Worm (Caenorhabditis elegans) whole organism, mixed stage, embryonic: ENCODE data around the gene lsy-2.

ENCODE experiments used
- M03D4.4 ChIP-seq: sonication (generic microtip); optimal IDR thresholded peaks from 2 replicates; lab custom pipeline; 2017; ENCODE audit warnings: mild to moderate bottlenecking, missing genetic modification characterization, missing compliant biosample characterization
- bed-3 ChIP-seq: fragments of 200-800 bp; sonication (Bioruptor generic); optimal IDR thresholded peaks from 3 replicates; lab custom pipeline; 2018; ENCODE audit warnings: mild to moderate bottlenecking, missing genetic modification characterization, moderate library complexity, missing compliant biosample characterization
- blmp-1 ChIP-seq: fragments of 150-350 bp; optimal IDR thresholded peaks from 2 replicates; lab custom pipeline; 2014; ENCODE audit warnings: missing biosample characterization, missing genetic modification characterization
- ceh-39 ChIP-seq: fragments of 150-350 bp; optimal IDR thresholded peaks from 2 replicates; lab custom pipeline; 2014; ENCODE audit warnings: missing biosample characterization, missing genetic modification characterization
- ceh-43 ChIP-seq: fragments of 200-800 bp; sonication (Bioruptor generic); optimal IDR thresholded peaks from 2 replicates; lab custom pipeline; 2018; ENCODE audit warnings: mild to moderate bottlenecking, missing genetic modification characterization, moderate library complexity, missing compliant biosample characterization
- ces-1 ChIP-seq: fragments of 150-350 bp; optimal IDR thresholded peaks from 2 replicates; lab custom pipeline; 2014; ENCODE audit warnings: missing biosample characterization, missing genetic modification reagents, missing genetic modification characterization
- cnd-1 ChIP-seq: fragments of 200-800 bp; sonication (Bioruptor generic); optimal IDR thresholded peaks from 2 replicates; lab custom pipeline; 2018; ENCODE audit warnings: mild to moderate bottlenecking, missing genetic modification characterization, missing compliant biosample characterization
- drap-1 ChIP-seq: fragments of 200-800 bp; sonication (Bioruptor generic); optimal IDR thresholded peaks from 3 replicates; lab custom pipeline; 2018; ENCODE audit warnings: mild to moderate bottlenecking, missing genetic modification characterization, missing compliant biosample characterization
- elt-1 ChIP-seq: sonication (generic microtip); optimal IDR thresholded peaks from 2 replicates; lab custom pipeline; 2017; ENCODE audit warnings: missing genetic modification characterization, mild to moderate bottlenecking, missing compliant biosample characterization, antibody characterized with exemption, moderate library complexity, borderline replicate concordance; ENCODE audit not compliant: insufficient read depth
- flh-1 ChIP-seq: fragments of 200-800 bp; sonication (Bioruptor generic); optimal IDR thresholded peaks from 2 replicates; lab custom pipeline; 2018; ENCODE audit warnings: mild to moderate bottlenecking, missing genetic modification characterization, moderate library complexity, missing compliant biosample characterization
- hlh-1 ChIP-seq: fragments of 150-350 bp; optimal IDR thresholded peaks from 2 replicates; lab custom pipeline; 2014; ENCODE audit warnings: missing biosample characterization, missing genetic modification reagents, missing genetic modification characterization
- lin-13 ChIP-seq: fragments of 150-350 bp; optimal IDR thresholded peaks from 2 replicates; lab custom pipeline; 2014; ENCODE audit warnings: missing biosample characterization, missing genetic modification characterization
- lin-32 ChIP-seq: fragments of 200-800 bp; sonication (Bioruptor generic); optimal IDR thresholded peaks from 2 replicates; lab custom pipeline; 2018; ENCODE audit warnings: mild to moderate bottlenecking, missing genetic modification characterization, missing compliant biosample characterization
- lsy-2 ChIP-seq: fragments of 150-350 bp; optimal IDR thresholded peaks from 2 replicates; lab custom pipeline; 2014; ENCODE audit warnings: missing biosample characterization, missing genetic modification characterization
- mep-1 ChIP-seq: fragments of 150-350 bp; optimal IDR thresholded peaks from 2 replicates; lab custom pipeline; 2017; ENCODE audit warnings: missing biosample characterization, missing genetic modification reagents, missing genetic modification characterization, inconsistent platforms
- mls-2 ChIP-seq: sonication (generic microtip); optimal IDR thresholded peaks from 2 replicates; lab custom pipeline; 2016; ENCODE audit warnings: mild to moderate bottlenecking, missing genetic modification characterization, moderate library complexity, missing compliant biosample characterization
- nhr-12 ChIP-seq: fragments of 150-350 bp; optimal IDR thresholded peaks from 2 replicates; lab custom pipeline; 2014; ENCODE audit warnings: missing biosample characterization, missing genetic modification characterization
- nhr-2 ChIP-seq: fragments of 150-350 bp; optimal IDR thresholded peaks from 2 replicates; lab custom pipeline; 2014; ENCODE audit warnings: missing biosample characterization, missing genetic modification characterization
- nhr-237 ChIP-seq: fragments of 150-350 bp; optimal IDR thresholded peaks from 2 replicates; lab custom pipeline; 2014; ENCODE audit warnings: missing biosample characterization, missing genetic modification characterization
- nhr-28 ChIP-seq: fragments of 150-350 bp; optimal IDR thresholded peaks from 2 replicates; lab custom pipeline; 2014; ENCODE audit warnings: missing biosample characterization, missing genetic modification characterization
- nhr-76 ChIP-seq: sonication (generic microtip); optimal IDR thresholded peaks from 2 replicates; lab custom pipeline; 2017; ENCODE audit warnings: missing biosample characterization, missing genetic modification characterization
- pha-4 ChIP-seq: fragments of 150-350 bp; optimal IDR thresholded peaks from 2 replicates; lab custom pipeline; 2018; ENCODE audit warnings: missing biosample characterization, missing genetic modification reagents, missing genetic modification characterization
- tbx-8 ChIP-seq: fragments of 200-800 bp; sonication (Bioruptor generic); optimal IDR thresholded peaks from 2 replicates; lab custom pipeline; 2018; ENCODE audit warnings: mild to moderate bottlenecking, missing genetic modification characterization, moderate library complexity, missing compliant biosample characterization
- unc-120 ChIP-seq: sonication (generic microtip); optimal IDR thresholded peaks from 2 replicates; lab custom pipeline; 2017; ENCODE audit warnings: missing genetic modification characterization, missing compliant biosample characterization; ENCODE audit not compliant: poor library complexity, severe bottlenecking
- unc-39 ChIP-seq: fragments of 150-350 bp; optimal IDR thresholded peaks from 2 replicates; lab custom pipeline; 2014; ENCODE audit warnings: missing biosample characterization, missing genetic modification characterization

lsy-2 gene

ce11 chrX:2079536-2079935 lies 10.0 kb upstream of the lsy-2 start, which contains the start of gene F49H12.4:
Gene F49H12.4, plus strand, starts transcription at chrX:2079836.
- no peak for TF ChIP-seq cnd-1 (tag; lab: Kevin White, UChicago)
- no peak for TF ChIP-seq drap-1 (GFP tag; lab: Kevin White, UChicago)
- TF ChIP-seq nhr-2 (tag; lab: Kevin White, UChicago): no peak
- TF ChIP-seq nhr-28 (tag; lab: Kevin White, UChicago): no peak
- TF ChIP-seq mep-1 (tag; lab: Kevin White, UChicago): no peak
- no peak for TF ChIP-seq elt-1 (tag; lab: Kevin White, UChicago)
- TF ChIP-seq lin-32: no peak
- TF ChIP-seq tbx-8 (GFP tag; lab: Kevin White, UChicago): no peak
- TF ChIP-seq blmp-1 (tag; lab: Kevin White, UChicago): no peak
- no peak for TF ChIP-seq lsy-2 (tag; lab: Kevin White, UChicago)
- no peak for TF ChIP-seq nhr-76
- TF ChIP-seq, all 35 proteins: peak for 0

- no peak for TF ChIP-seq lin-13 (tag; lab: Kevin White, UChicago)
- peak; percentile 48 for TF ChIP-seq lsy-2 (tag; lab: Kevin White, UChicago)
Measured at ce11 chrX:2084019-2084418, 5.5 kb upstream of the lsy-2 start, which contains the start of gene F49H12.3. Gene F49H12.3, plus strand, starts transcription at chrX:2084375.

- TF ChIP-seq unc-39 (tag; lab: Kevin White, UChicago) (no peak), ces-1 (GFP tag; lab: Kevin White, UChicago) (no peak), lin-32 (no peak), hlh-1 (tag; lab: Kevin White, UChicago) (no peak), nhr-12 (tag; lab: Kevin White, UChicago) (no peak), mls-2 (tag; lab: Kevin White, UChicago) (no peak), drap-1 (GFP tag; lab: Kevin White, UChicago) (no peak)
Measured at ce11 chrX:2084988-2085387, 4.5 kb upstream of the lsy-2 start, which contains the start of gene F49H12.2. Gene F49H12.2, plus strand, starts transcription at chrX:2085288.

ce11 chrX:2085494-2085893 lies 4.0 kb upstream of the lsy-2 start:
- TF ChIP-seq lsy-2 (tag; lab: Kevin White, UChicago) (peak; percentile 3), M03D4.4 (no peak), nhr-237 (tag; lab: Kevin White, UChicago) (no peak), mep-1 (tag; lab: Kevin White, UChicago) (no peak), mls-2 (tag; lab: Kevin White, UChicago) (no peak)

ce11 chrX:2087716-2088115 lies 1.8 kb upstream of the lsy-2 start:
- TF ChIP-seq lin-13 (tag; lab: Kevin White, UChicago): no peak
- peak; percentile 29 for TF ChIP-seq ces-1 (GFP tag; lab: Kevin White, UChicago)

- TF ChIP-seq nhr-2 (tag; lab: Kevin White, UChicago) (peak; percentile 1), flh-1 (GFP tag; lab: Kevin White, UChicago) (no peak), lsy-2 (tag; lab: Kevin White, UChicago) (peak; percentile 92), nhr-28 (tag; lab: Kevin White, UChicago) (no peak), pha-4 (peak; percentile 25), ceh-39 (tag; lab: Kevin White, UChicago) (peak; percentile 56), hlh-1 (tag; lab: Kevin White, UChicago) (no peak), bed-3 (GFP tag; lab: Kevin White, UChicago) (no peak)
Measured at ce11 chrX:2090493-2090892, 989 bp downstream of the lsy-2 start.

ce11 chrX:2093169-2093568 lies 3.7 kb downstream of the lsy-2 start, which contains the start of gene col-164:
Gene col-164, plus strand, starts transcription at chrX:2093469.
- TF ChIP-seq hlh-1 (tag; lab: Kevin White, UChicago): no peak

ce11 chrX:2094094-2094493 lies 4.6 kb downstream of the lsy-2 start:
- TF ChIP-seq hlh-1 (tag; lab: Kevin White, UChicago) (no peak), ceh-43 (GFP tag; lab: Kevin White, UChicago) (no peak), flh-1 (GFP tag; lab: Kevin White, UChicago) (no peak), unc-120 (tag; lab: Kevin White, UChicago) (no peak)
